Fruit fly (Drosophila melanogaster) whole organism, embryonic: Measurements from ENCODE around the gene CG9289.

Experiments
- Adf1 ChIP-seq: fragments of 200-800 bp; sonication (Bioruptor generic); IDR thresholded peaks from 2 replicates; pipeline ENCODE4 v1.3.6; 2022; ENCODE audit warnings: missing biosample characterization, missing genetic modification characterization
- B-H2 ChIP-seq: fragments of 200-800 bp; sonication (Bioruptor generic); optimal IDR thresholded peaks from 2 replicates; lab custom pipeline; 2018; ENCODE audit warnings: missing biosample characterization, mild to moderate bottlenecking, missing genetic modification characterization
- CG10147 ChIP-seq: fragments of 200-800 bp; sonication (Bioruptor generic); optimal IDR thresholded peaks from 2 replicates; lab custom pipeline; 2019; ENCODE audit warnings: missing biosample characterization, mild to moderate bottlenecking, missing genetic modification characterization, moderate library complexity
- CG10209 ChIP-seq: fragments of 200-800 bp; sonication (Bioruptor generic); optimal IDR thresholded peaks from 3 replicates; lab custom pipeline; 2017; ENCODE audit warnings: missing biosample characterization, mild to moderate bottlenecking, missing genetic modification characterization, missing genetic modification reagents
- CG10462 ChIP-seq: fragments of 200-800 bp; sonication (Bioruptor generic); optimal IDR thresholded peaks from 2 replicates; lab custom pipeline; 2016; ENCODE audit warnings: missing biosample characterization, missing genetic modification characterization
- CG10543 ChIP-seq: fragments of 200-800 bp; sonication (Bioruptor generic); optimal IDR thresholded peaks from 3 replicates; lab custom pipeline; 2017; ENCODE audit warnings: missing biosample characterization, mild to moderate bottlenecking, missing genetic modification characterization, moderate library complexity
- CG11695 ChIP-seq: fragments of 200-800 bp; sonication (Bioruptor generic); IDR thresholded peaks from 3 replicates; pipeline ENCODE4 v1.3.6; 2022; ENCODE audit warnings: missing biosample characterization, missing genetic modification characterization
- CG11723 ChIP-seq: fragments of 200-800 bp; sonication (Bioruptor generic); optimal IDR thresholded peaks from 2 replicates; lab custom pipeline; 2017; ENCODE audit warnings: missing biosample characterization, mild to moderate bottlenecking, missing genetic modification characterization
- CG13894 ChIP-seq: fragments of 200-800 bp; sonication (Bioruptor generic); optimal IDR thresholded peaks from 3 replicates; lab custom pipeline; 2018; ENCODE audit warnings: missing biosample characterization, mild to moderate bottlenecking, missing genetic modification characterization, moderate library complexity
- CG1603 ChIP-seq: fragments of 200-800 bp; sonication (Bioruptor generic); optimal IDR thresholded peaks from 2 replicates; lab custom pipeline; 2019; ENCODE audit warnings: missing biosample characterization, mild to moderate bottlenecking, missing genetic modification characterization, moderate library complexity
- CG17186 ChIP-seq: fragments of 200-800 bp; sonication (Bioruptor generic); optimal IDR thresholded peaks from 3 replicates; lab custom pipeline; 2017; ENCODE audit warnings: missing biosample characterization, missing genetic modification reagents, missing genetic modification characterization
- CG17328 ChIP-seq: fragments of 200-800 bp; sonication (Bioruptor generic); IDR thresholded peaks from 2 replicates; pipeline ENCODE4 v1.3.6; 2022; ENCODE audit warnings: missing biosample characterization, missing genetic modification characterization
- CG17359 ChIP-seq: fragments of 200-800 bp; sonication (Bioruptor generic); optimal IDR thresholded peaks from 3 replicates; lab custom pipeline; 2018; ENCODE audit warnings: missing biosample characterization, mild to moderate bottlenecking, missing genetic modification characterization, moderate library complexity
- CG17568 ChIP-seq: fragments of 200-800 bp; sonication (Bioruptor generic); optimal IDR thresholded peaks from 2 replicates; lab custom pipeline; 2018; ENCODE audit warnings: missing biosample characterization, mild to moderate bottlenecking, missing genetic modification characterization, moderate library complexity
- CG2116 ChIP-seq: fragments of 200-800 bp; sonication (Bioruptor generic); optimal IDR thresholded peaks from 3 replicates; lab custom pipeline; 2018; ENCODE audit warnings: missing biosample characterization, mild to moderate bottlenecking, missing genetic modification characterization
- CG31365 ChIP-seq: fragments of 200-800 bp; sonication (Bioruptor generic); optimal IDR thresholded peaks from 2 replicates; lab custom pipeline; 2018; ENCODE audit warnings: missing biosample characterization, mild to moderate bottlenecking, missing genetic modification characterization
- CG32772 ChIP-seq: fragments of 200-800 bp; sonication (Bioruptor generic); IDR thresholded peaks from 2 replicates; pipeline ENCODE4 v1.3.6; 2022; ENCODE audit warnings: missing biosample characterization, missing genetic modification characterization
- CG3726 ChIP-seq: fragments of 200-800 bp; sonication (Bioruptor generic); IDR thresholded peaks from 3 replicates; pipeline ENCODE4, ENCODE4 v1.3.6; 2022; ENCODE audit warnings: missing biosample characterization, missing genetic modification characterization
- CG4328 ChIP-seq: fragments of 200-800 bp; sonication (Bioruptor generic); optimal IDR thresholded peaks from 3 replicates; lab custom pipeline; 2017; ENCODE audit warnings: missing biosample characterization, missing genetic modification reagents, missing genetic modification characterization
- CG4424 ChIP-seq: fragments of 200-800 bp; sonication (Bioruptor generic); optimal IDR thresholded peaks from 3 replicates; lab custom pipeline; 2016; ENCODE audit warnings: missing biosample characterization, missing genetic modification characterization
- CG6765 ChIP-seq: fragments of 200-800 bp; sonication (Bioruptor generic); optimal IDR thresholded peaks from 3 replicates; lab custom pipeline; 2017; ENCODE audit warnings: missing biosample characterization, mild to moderate bottlenecking, missing genetic modification characterization
- CG6791 ChIP-seq: fragments of 200-800 bp; sonication (Bioruptor generic); IDR thresholded peaks from 3 replicates; pipeline ENCODE4 v1.3.6; 2022; ENCODE audit warnings: missing biosample characterization, missing genetic modification characterization; ENCODE audit not compliant: partially characterized antibody
- CG7556 ChIP-seq: fragments of 200-800 bp; sonication (Bioruptor generic); optimal IDR thresholded peaks from 2 replicates; lab custom pipeline; 2017; ENCODE audit warnings: missing biosample characterization, mild to moderate bottlenecking, missing genetic modification characterization
- CG8290 ChIP-seq, 3 experiments: fragments of 200-800 bp; sonication (Bioruptor generic); optimal IDR thresholded peaks; 2 replicates each; lab custom pipeline; 2016 to 2019; ENCODE audit warnings: missing biosample characterization in 3 of 3, missing genetic modification characterization in 3 of 3, mild to moderate bottlenecking in 2 of 3, moderate library complexity in 1 of 3
- CG9727 ChIP-seq: fragments of 200-800 bp; sonication (Bioruptor generic); optimal IDR thresholded peaks from 3 replicates; lab custom pipeline; 2017; ENCODE audit warnings: missing biosample characterization, mild to moderate bottlenecking, missing genetic modification characterization
- CTCF ChIP-seq: fragments of 200-800 bp; sonication (Bioruptor generic); optimal IDR thresholded peaks from 2 replicates; lab custom pipeline; 2017; ENCODE audit warnings: missing biosample characterization, mild to moderate bottlenecking, missing genetic modification characterization, moderate library complexity
- Camta ChIP-seq: fragments of 200-800 bp; sonication (Bioruptor generic); optimal IDR thresholded peaks from 2 replicates; lab custom pipeline; 2016; ENCODE audit warnings: missing biosample characterization, missing genetic modification characterization
- CkIIα-i1 ChIP-seq: fragments of 200-800 bp; sonication (Bioruptor generic); IDR thresholded peaks from 2 replicates; pipeline ENCODE4 v1.3.6; 2022; ENCODE audit warnings: missing biosample characterization, missing genetic modification characterization
- Dfd ChIP-seq, 2 experiments: fragments of >200 bp; optimal IDR thresholded peaks; 2 replicates each; lab custom pipeline; 2017; ENCODE audit warnings: missing biosample characterization in 2 of 2, missing genetic modification characterization in 2 of 2
- Dp ChIP-seq: fragments of 200-800 bp; sonication (Bioruptor generic); optimal IDR thresholded peaks from 2 replicates; lab custom pipeline; 2018; ENCODE audit warnings: missing biosample characterization, mild to moderate bottlenecking, missing genetic modification characterization, moderate library complexity
- Fer1 ChIP-seq: fragments of 200-800 bp; sonication (Bioruptor generic); optimal IDR thresholded peaks from 2 replicates; lab custom pipeline; 2017; ENCODE audit warnings: missing biosample characterization, mild to moderate bottlenecking, missing genetic modification characterization
- Fer2 ChIP-seq: fragments of 200-800 bp; sonication (Bioruptor generic); optimal IDR thresholded peaks from 2 replicates; lab custom pipeline; 2018; ENCODE audit warnings: missing biosample characterization, mild to moderate bottlenecking, missing genetic modification characterization, moderate library complexity
- HmgZ ChIP-seq: fragments of 200-800 bp; sonication (Bioruptor generic); optimal IDR thresholded peaks from 2 replicates; lab custom pipeline; 2018; ENCODE audit warnings: missing biosample characterization, mild to moderate bottlenecking, missing genetic modification characterization
- YL-1 ChIP-seq: fragments of 200-800 bp; sonication (Bioruptor generic); optimal IDR thresholded peaks from 3 replicates; lab custom pipeline; 2017; ENCODE audit warnings: missing biosample characterization, mild to moderate bottlenecking, missing genetic modification characterization
- bab2 ChIP-seq: fragments of 200-800 bp; sonication (Bioruptor generic); optimal IDR thresholded peaks from 2 replicates; lab custom pipeline; 2016; ENCODE audit warnings: missing biosample characterization, missing genetic modification characterization
- en ChIP-seq: fragments of 200-800 bp; sonication (Bioruptor generic); optimal IDR thresholded peaks from 2 replicates; lab custom pipeline; 2016; ENCODE audit warnings: missing biosample characterization, missing genetic modification characterization
- her ChIP-seq: fragments of 200-800 bp; sonication (Bioruptor generic); optimal IDR thresholded peaks from 2 replicates; lab custom pipeline; 2016; ENCODE audit warnings: missing biosample characterization, missing genetic modification characterization
- lilli ChIP-seq: fragments of 200-800 bp; sonication (Bioruptor generic); optimal IDR thresholded peaks from 3 replicates; lab custom pipeline; 2016; ENCODE audit warnings: missing biosample characterization, missing genetic modification characterization
- otp ChIP-seq: fragments of 200-800 bp; sonication (Bioruptor generic); IDR thresholded peaks from 3 replicates; pipeline ENCODE4, ENCODE4 v1.3.6; 2022; ENCODE audit warnings: missing biosample characterization, missing genetic modification characterization
- pfk ChIP-seq: fragments of 200-800 bp; sonication (Bioruptor generic); optimal IDR thresholded peaks from 2 replicates; lab custom pipeline; 2018; ENCODE audit warnings: missing biosample characterization, mild to moderate bottlenecking, missing genetic modification characterization, moderate library complexity
- pho ChIP-seq: fragments of 200-800 bp; sonication (Bioruptor generic); optimal IDR thresholded peaks from 2 replicates; lab custom pipeline; 2016; ENCODE audit warnings: missing biosample characterization, missing genetic modification characterization
- prd ChIP-seq, 3 experiments: fragments of >200 bp in 2 of 3; fragments of 200-800 bp in 1 of 3; sonication (Bioruptor generic) in 1 of 3; optimal IDR thresholded peaks in 2 of 3; IDR thresholded peaks in 1 of 3; 2 replicates in 2 of 3; 3 replicates in 1 of 3; pipeline versions ENCODE4 v1.3.6 to Lab custom; 2017 to 2022; ENCODE audit warnings: missing biosample characterization in 1 of 3, missing genetic modification characterization in 1 of 3
- sens ChIP-seq: fragments of 200-800 bp; sonication (Bioruptor generic); peaks from one replicate; lab custom pipeline; 2016; ENCODE audit warnings: missing biosample characterization, missing genetic modification characterization
- sna ChIP-seq: fragments of 200-800 bp; sonication (Bioruptor generic); IDR thresholded peaks from 2 replicates; pipeline ENCODE4 v1.3.6; 2022; ENCODE audit warnings: missing biosample characterization, missing genetic modification characterization; ENCODE audit not compliant: partially characterized antibody
- tio ChIP-seq: fragments of 200-800 bp; sonication (Bioruptor generic); optimal IDR thresholded peaks from 2 replicates; lab custom pipeline; 2017; ENCODE audit warnings: missing biosample characterization, missing genetic modification characterization, inconsistent platforms
- toy ChIP-seq: fragments of 200-800 bp; sonication (Bioruptor generic); IDR thresholded peaks from 2 replicates; pipeline ENCODE4 v1.3.6; 2022; ENCODE audit warnings: missing biosample characterization, missing genetic modification characterization
- unc-4 ChIP-seq: fragments of 200-800 bp; sonication (Bioruptor generic); IDR thresholded peaks from 2 replicates; pipeline ENCODE4 v1.3.6; 2022; ENCODE audit warnings: missing biosample characterization, missing genetic modification characterization; ENCODE audit not compliant: partially characterized antibody
- unpg ChIP-seq: fragments of 200-800 bp; sonication (Bioruptor generic); optimal IDR thresholded peaks from 3 replicates; lab custom pipeline; 2018; ENCODE audit warnings: missing biosample characterization, mild to moderate bottlenecking, missing genetic modification characterization, moderate library complexity
- wek ChIP-seq: fragments of 200-800 bp; sonication (Bioruptor generic); optimal IDR thresholded peaks from 3 replicates; lab custom pipeline; 2018; ENCODE audit warnings: missing biosample characterization, mild to moderate bottlenecking, missing genetic modification characterization, moderate library complexity
- yki ChIP-seq: fragments of >200 bp; optimal IDR thresholded peaks from 3 replicates; lab custom pipeline; 2018
- zfh2 ChIP-seq: fragments of 200-800 bp; sonication (Bioruptor generic); optimal IDR thresholded peaks from 2 replicates; lab custom pipeline; 2016; ENCODE audit warnings: missing biosample characterization, missing genetic modification characterization

CG9289 gene

dm6 chr2L:8699895-8700314 is 15.7 kb upstream of the CG9289 start (continued):
- TF ChIP-seq CG17359 (tag; lab: Kevin White, UChicago), result peak; percentile 65
- TF ChIP-seq unc-4, result no peak
- no peak for TF ChIP-seq pho (GFP tag; lab: Kevin White, UChicago)
- no peak for TF ChIP-seq CG3726
- peak; percentile 42 for TF ChIP-seq CG2116 (GFP tag; lab: Kevin White, UChicago)
- TF ChIP-seq CG11695 (GFP tag; lab: Robert Waterston, UW), result no peak
- TF ChIP-seq CG10462 (GFP tag; lab: Kevin White, UChicago), result no peak
- 0 out of 3 replicates have a peak, but pooled peaks have one; percentile 13 for TF ChIP-seq otp
- TF ChIP-seq en, result no peak
- peak; percentile 61 for TF ChIP-seq unpg (GFP tag; lab: Kevin White, UChicago)
- peak; percentile 19 for TF ChIP-seq CG10147 (GFP tag; lab: Kevin White, UChicago)
- TF ChIP-seq Fer1 (GFP tag; lab: Kevin White, UChicago), result peak; percentile 79
- TF ChIP-seq CG6765 (GFP tag; lab: Kevin White, UChicago), result peak; percentile 43
- TF ChIP-seq zfh2, result no peak
- TF ChIP-seq yki (lab: Kevin White, UChicago), result no peak
- peak; percentile 26 for TF ChIP-seq CG11723 (GFP tag; lab: Kevin White, UChicago)
- TF ChIP-seq sna (GFP tag; lab: Robert Waterston, UW), result no peak
- TF ChIP-seq CG10543 (GFP tag; lab: Kevin White, UChicago), result peak; percentile 94
- no peak for TF ChIP-seq CG6791 (GFP tag; lab: Robert Waterston, UW)
- TF ChIP-seq tio, result peak; percentile 13
- TF ChIP-seq Adf1, result peak; percentile 55
- TF ChIP-seq CG13894, result peak; percentile 91
- TF ChIP-seq CG17328 (GFP tag; lab: Robert Waterston, UW), result 0 out of 2 replicates have a peak, but pooled peaks have one; percentile 27
- TF ChIP-seq CG17186 (GFP tag; lab: Kevin White, UChicago), result no peak
- no peak for TF ChIP-seq CG8290 (GFP tag; optimal IDR thresholded peaks at IDR 0.05; lab: Kevin White, UChicago)
- peak in 1 of 2 experiments; percentile 40 for TF ChIP-seq CG8290 (tag; optimal IDR thresholded peaks at IDR 0.05; lab: Kevin White, UChicago)
- peak; percentile 87 for TF ChIP-seq sens (GFP tag; lab: Kevin White, UChicago)
- peak; percentile 0 for TF ChIP-seq Camta (GFP tag; lab: Kevin White, UChicago)
- TF ChIP-seq prd (optimal IDR thresholded peaks at IDR 0.05; lab: Kevin White, UChicago), result no peak
- TF ChIP-seq prd (GFP tag; IDR thresholded peaks at IDR 0.05; lab: Robert Waterston, UW), result no peak
- peak; percentile 67 for TF ChIP-seq HmgZ
- no peak for TF ChIP-seq CkIIα-i1 (GFP tag; lab: Robert Waterston, UW)
- TF ChIP-seq wek (GFP tag; lab: Kevin White, UChicago), result peak; percentile 68
- peak; percentile 75 for TF ChIP-seq CG17568
- TF ChIP-seq YL-1 (GFP tag; lab: Kevin White, UChicago), result peak; percentile 43
- peak; percentile 19 for TF ChIP-seq bab2
- TF ChIP-seq toy, result no peak
- peak; percentile 52 for TF ChIP-seq Fer2 (tag; lab: Kevin White, UChicago)
- no peak for TF ChIP-seq lilli (GFP tag; lab: Kevin White, UChicago)
- TF ChIP-seq CG9727, result peak; percentile 35
- TF ChIP-seq Dfd (GFP tag; optimal IDR thresholded peaks at IDR 0.05; lab: Kevin White, UChicago), result no peak
- TF ChIP-seq CG4328 (GFP tag; lab: Kevin White, UChicago), result peak; percentile 52
- no peak for TF ChIP-seq Dp
- no peak for TF ChIP-seq CG4424 (GFP tag; lab: Kevin White, UChicago)
- TF ChIP-seq CG10209 (GFP tag; lab: Kevin White, UChicago), result peak; percentile 58
- TF ChIP-seq CTCF (GFP tag; lab: Kevin White, UChicago), result peak; percentile 15
- TF ChIP-seq B-H2 (GFP tag; lab: Kevin White, UChicago), result peak; percentile 63
- peak; percentile 52 for TF ChIP-seq CG1603
- peak; percentile 29 for TF ChIP-seq CG31365
- TF ChIP-seq pfk (GFP tag; lab: Kevin White, UChicago), result peak; percentile 58
- TF ChIP-seq her, result no peak
- TF ChIP-seq CG7556 (GFP tag; lab: Kevin White, UChicago), result peak; percentile 37
- TF ChIP-seq CG32772 (GFP tag; lab: Robert Waterston, UW), result no peak
